Worm (Caenorhabditis elegans) whole organism, dauer: ENCODE measurements around the gene R74.2.

Experiments used
- unc-62 ChIP-seq: sonication (generic microtip); optimal IDR thresholded peaks from 2 replicates; lab custom pipeline; 2017; ENCODE audit warnings: missing biosample characterization, missing genetic modification reagents, missing genetic modification characterization

Gene R74.2

DNA sequence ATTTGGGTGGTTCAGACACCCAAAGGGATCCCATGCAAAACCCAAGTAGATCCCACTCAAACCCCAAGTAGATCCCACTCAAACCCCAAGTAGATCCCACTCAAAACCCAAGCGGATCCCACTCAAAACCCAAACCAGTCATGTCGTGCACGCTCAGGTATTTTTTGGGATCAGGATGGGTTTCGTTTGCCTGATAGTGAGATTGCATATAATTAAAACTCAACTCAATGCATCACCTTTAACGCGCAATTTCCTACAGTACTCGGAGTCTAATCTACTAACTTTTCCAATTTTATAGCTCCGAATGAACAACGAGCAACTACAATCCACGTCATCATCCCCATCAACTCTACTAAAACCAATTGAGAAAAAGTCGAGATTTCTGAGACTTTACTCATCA is 21.2 kb downstream of the R74.2 start, which contains the start of gene phlp-2:
TSS of gene phlp-2 (plus strand) at position 301 of the 400 bp plus-strand sequence.
- TF ChIP-seq unc-62 (GFP tag; lab: Kevin White, UChicago), result no peak

DNA sequence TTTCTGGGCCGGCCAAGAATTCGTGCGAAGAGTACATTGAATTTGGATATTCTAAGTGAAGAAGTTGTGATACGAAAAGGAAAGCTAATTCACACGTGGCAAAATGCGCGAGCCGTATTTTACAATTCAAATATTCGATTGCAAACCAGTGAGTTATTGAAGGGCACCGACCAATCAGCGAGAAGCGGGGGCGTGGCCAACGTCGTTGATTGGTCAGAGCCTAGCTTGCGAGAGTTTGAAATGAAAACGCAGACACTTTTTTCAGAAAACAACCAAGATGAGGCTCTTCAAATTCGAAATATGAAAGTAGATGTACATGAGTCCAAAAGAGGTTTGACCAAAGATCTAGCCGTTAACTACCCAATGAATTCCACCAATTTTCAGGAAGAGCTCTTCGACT is 22.7 kb downstream of the R74.2 start:
- TF ChIP-seq unc-62 (GFP tag; lab: Kevin White, UChicago), result no peak

DNA sequence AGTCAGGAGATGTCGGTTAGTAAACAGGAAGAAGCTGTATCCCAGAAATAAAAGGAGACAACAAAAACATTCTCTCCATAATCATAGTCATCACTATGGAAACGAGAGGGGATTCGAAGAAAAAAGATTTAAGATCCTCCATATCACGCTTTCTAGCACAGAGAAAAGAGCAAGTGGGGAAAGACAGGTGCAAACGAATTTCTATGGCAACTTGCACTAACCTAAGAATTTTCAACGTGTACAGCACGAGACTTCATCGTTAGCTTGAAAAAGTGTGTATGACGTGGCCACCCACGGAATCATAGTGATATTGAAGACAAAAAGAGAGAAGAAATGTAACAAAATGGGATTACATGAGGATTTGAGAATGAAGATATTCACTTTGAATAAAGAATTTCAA is 32.9 kb downstream of the R74.2 start:
- TF ChIP-seq unc-62 (GFP tag; lab: Kevin White, UChicago), result no peak

DNA sequence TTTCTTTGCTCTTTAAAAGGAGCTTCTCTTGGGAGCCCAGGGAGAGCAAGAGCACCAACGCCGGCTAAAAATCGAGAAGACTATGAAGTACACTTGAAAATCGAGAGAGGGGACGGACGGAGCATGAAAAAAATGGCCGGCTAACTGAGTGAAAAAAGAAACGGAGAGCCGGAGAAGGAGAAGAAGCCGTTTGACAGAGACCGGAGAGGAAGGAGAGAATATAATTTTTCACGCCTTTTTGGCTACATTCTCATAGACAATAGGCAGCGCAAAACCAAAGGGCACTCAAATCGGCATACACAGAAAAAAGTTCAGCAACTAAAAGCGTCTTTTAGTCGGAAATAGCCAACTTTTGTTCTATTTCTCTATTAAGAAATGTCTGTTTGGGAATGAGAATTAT is 33.6 kb downstream of the R74.2 start:
- no peak for TF ChIP-seq unc-62 (GFP tag; lab: Kevin White, UChicago)

DNA sequence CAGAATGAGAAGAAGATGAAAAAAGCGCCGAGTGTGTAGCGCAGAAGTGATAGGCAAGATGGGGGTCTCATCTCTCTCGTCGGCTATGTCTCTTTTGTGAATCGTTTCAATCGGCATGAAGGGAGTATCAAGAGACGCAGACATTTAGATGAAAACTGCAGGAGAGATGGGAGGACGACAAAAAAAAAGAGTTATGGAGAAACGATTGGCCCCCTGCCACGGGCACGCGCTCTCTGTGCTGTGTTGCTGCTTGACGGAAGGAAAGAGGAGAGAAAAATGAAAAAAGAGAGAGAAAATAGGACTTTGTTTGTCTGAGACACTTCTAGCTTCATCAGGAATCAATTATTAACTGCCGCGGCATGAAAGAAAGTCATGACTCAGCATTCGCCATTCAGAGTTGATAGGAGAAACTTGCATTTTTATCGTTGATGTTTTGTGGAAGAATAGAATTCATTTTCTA is 35.7 kb downstream of the R74.2 start:
- no peak for TF ChIP-seq unc-62 (GFP tag; lab: Kevin White, UChicago)

DNA sequence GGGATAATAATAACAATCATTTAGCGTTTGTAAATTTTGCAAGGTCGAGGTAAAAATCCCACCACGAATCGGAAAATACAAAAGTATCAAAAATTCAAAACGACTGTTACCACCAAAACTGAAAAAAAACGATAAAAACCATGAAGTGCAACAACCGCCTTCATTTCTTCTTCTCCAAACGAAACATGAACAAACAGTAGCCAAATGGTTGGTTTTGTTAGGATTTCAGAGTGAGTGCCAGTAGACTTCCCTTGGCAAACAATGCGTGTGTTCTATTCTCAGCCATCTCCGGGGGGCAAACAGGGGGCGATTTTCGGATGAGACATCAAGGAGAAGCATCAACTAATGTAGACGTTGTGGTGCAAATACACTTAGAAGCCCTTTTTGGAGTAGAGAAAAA is 36.8 kb downstream of the R74.2 start:
- no peak for TF ChIP-seq unc-62 (GFP tag; lab: Kevin White, UChicago)

DNA sequence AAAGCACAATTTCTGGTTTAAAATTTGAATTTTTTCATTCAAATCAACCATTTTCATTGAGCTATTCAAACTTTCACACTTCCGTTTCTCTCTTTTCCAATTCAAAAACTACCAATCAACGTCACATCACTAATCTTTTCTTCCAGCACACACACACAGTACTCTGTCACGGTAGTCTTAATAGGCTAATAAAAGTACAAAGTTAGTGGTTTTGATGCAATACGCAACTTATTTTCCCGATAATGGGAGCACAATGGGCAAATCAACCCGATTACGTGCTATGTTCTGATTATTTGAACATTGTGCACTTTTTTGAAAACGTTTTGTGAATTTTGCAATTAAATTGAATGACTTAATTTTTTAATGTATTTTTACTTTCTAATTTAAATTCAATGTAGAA is 39.4 kb downstream of the R74.2 start:
- TF ChIP-seq unc-62 (GFP tag; lab: Kevin White, UChicago), result no peak

DNA sequence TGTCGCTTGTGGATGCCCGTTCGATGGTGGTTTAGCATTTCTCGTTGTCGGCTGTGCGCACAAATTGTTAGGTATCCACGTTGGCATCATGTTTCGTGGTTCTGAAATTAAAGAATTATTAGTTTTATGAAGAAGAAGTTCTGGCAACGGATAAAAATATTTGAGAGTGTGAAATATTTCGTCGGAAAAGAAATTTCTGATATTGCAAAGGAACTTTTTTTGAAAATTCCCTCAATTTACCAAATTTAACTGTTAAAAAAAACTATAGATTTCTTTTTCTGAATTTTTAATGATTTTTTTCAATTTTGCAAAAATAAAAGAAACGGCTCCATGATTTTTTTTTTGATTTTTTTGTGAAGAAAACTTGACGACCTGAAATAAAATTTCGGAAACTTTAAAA is 40.0 kb downstream of the R74.2 start, which contains the start of gene mpk-1:
TSS of gene mpk-1 (minus strand) at position 101 of the 400 bp plus-strand sequence.
- TF ChIP-seq unc-62 (GFP tag; lab: Kevin White, UChicago), result no peak

DNA sequence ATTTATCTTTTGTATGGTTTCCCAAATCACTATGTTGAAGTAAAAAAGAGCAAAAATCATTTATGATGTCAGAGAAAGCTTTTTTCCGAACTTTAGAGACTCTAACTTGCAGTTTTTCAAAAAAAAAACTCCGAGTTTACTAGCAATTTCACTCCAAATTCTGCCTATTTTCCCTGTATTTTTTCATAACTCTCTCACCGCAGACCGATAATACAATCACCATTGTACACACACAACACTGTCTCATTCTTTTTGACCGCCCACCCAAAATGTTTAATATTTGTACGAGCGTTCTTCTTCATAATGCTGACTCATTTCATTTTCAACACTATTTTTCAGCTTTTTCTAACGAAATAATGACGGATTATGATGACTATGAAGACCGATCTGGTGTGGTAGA is 40.9 kb downstream of the R74.2 start, which contains the start of gene F43C1.5:
TSS of gene F43C1.5 (plus strand) at position 301 of the 400 bp plus-strand sequence.
- TF ChIP-seq unc-62 (GFP tag; lab: Kevin White, UChicago), result no peak

DNA sequence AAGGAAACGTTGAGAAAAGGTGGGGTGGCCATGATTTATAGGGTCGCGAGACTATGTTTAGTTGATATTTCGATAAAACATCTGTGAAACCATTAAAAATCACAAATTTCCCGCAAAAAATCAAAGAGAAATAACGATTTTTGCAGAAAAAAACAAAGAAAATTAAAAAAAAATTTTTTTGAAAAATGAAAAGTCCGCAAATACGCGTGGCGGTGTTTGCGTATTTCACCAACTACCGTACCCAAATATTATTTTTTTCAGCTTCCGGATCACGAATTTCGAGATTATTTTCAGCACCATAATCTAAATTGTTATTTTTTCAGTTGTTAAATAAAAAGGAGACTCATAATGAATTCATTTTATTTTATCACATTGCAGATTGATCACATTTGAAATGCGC is 42.1 kb downstream of the R74.2 start:
- no peak for TF ChIP-seq unc-62 (GFP tag; lab: Kevin White, UChicago)

DNA sequence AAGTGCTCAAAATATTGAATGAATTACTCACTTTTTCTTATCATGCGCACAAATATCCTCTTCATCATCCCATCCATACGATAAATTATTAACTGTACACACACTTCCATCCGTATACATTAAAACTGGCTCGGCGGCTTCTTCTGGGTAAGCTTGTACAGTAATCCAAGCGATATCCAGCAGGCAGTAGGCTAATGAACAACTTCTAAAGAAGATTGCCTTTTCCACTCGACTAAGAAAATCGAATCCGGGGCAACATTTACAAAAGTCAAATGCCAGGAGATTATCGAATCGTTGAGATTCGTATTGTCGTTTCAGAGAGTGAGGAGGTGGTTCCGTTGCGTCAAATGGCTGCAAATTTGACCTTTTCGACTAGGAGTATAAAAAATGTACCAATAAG is 43.4 kb downstream of the R74.2 start:
- TF ChIP-seq unc-62 (GFP tag; lab: Kevin White, UChicago), result no peak

DNA sequence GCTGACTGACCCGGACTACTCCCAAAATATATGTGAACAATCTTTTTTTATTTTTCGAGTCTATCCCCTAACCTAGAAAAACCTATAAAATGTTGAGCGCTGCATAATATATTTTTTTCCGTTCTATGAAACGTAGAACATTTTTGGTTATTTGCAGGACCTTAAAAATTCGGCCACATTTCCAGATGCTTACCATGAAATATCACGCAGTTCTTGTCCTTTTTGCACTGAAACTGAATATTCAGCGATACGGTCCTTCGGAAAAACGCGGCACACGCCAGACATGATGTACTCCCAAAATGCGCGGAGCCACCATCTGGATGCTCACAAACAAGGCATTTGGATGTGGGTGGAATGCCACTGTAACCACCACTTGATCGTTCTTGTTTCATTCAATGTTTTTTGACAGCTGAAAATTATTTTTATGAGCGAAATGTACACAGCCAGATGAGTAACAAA is 44.9 kb downstream of the R74.2 start, which contains the start of gene nhr-20:
TSS of gene nhr-20 (minus strand) at position 409 of the 459 bp plus-strand sequence.
- no peak for TF ChIP-seq unc-62 (GFP tag; lab: Kevin White, UChicago)

DNA sequence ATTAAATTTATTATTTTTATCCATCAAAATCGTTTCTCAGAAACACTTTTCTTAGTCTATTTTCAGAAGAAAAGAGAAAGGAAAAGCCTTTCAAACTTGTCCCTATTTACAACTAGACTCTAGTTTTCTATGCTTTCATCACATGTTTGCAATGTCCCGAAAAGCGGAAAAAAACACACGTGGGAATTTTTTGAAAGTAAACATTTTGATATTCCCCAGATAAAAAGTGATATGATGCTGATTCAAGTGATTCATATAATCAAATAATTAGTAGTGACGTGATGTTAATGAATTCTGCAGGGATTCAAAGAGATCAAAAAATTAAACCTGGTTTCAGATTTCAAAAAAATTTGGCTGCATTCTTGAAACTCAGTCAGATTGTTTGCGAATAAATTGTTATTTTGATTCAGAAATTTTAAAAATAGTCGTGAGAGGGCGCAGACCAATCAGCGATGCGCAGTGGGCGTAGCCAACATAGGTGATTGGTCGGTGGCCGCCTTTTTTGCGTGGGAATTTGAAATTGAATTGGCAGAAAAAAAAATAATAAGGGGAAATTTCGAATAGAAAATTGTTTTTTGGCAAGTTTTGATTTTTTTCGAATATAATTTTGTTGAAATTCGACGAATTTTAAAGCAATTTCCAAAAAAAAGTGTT is 46.8 kb downstream of the R74.2 start:
- TF ChIP-seq unc-62 (GFP tag; lab: Kevin White, UChicago), result no peak

DNA sequence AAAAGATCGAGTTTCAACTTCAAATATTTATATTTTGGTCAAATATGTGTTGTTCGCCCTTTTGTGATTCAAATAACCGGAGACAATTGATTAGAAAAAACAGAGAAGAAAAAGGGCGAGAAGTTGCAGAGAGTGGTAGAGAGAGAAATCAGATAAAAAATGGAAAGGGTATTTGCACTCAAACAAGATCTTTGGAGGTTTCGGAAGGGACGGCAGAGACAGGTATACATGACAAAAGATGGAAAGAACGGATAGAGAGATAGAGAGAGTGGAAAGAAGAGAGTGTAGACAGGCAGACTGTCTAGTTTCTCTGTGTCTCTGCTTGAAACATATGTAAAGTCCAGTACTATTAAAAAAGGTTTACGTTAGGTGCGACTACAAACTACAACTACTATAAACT is 48.2 kb downstream of the R74.2 start:
- TF ChIP-seq unc-62 (GFP tag; lab: Kevin White, UChicago), result no peak

DNA sequence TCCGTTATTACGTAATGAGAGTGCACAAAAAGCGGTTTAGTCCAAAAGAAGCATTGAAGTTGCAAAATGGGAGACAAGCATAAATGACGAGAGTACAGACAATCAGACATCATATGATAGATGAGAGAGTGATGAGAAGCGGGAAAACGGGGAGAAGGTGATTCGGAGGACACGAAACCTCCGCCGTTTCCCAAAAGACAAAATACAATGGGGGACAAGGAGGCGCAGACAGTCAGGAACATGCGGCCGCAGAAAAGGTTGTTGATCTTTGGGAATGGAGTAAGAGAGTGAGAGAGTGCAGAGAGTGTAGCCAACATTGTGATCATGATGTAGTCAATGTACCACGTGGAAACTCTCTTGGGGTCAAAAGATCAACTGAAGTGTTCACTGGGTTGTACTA is 49.7 kb downstream of the R74.2 start:
- TF ChIP-seq unc-62 (GFP tag; lab: Kevin White, UChicago), result no peak
